Fruit fly (Drosophila melanogaster): Measurements from ENCODE around the gene CG14237.
A peak's percentile ranks its signal among the peaks of the same experiment; 100 is the strongest.

The CG14237 gene

dm6 chr3R:26456577-26456976, at the start of gene CG14237:
TSS of gene CG14237 (plus strand) at chr3R:26456877.
- no peak for TF ChIP-seq CG17801 (GFP tag; optimal IDR thresholded peaks at IDR 0.05; ENCODE audit: partially characterized antibody)

dm6 chr3R:26409780-26410179, 46.9 kb upstream of the CG14237 start:
- TF ChIP-seq CG17801 (GFP tag; optimal IDR thresholded peaks at IDR 0.05; ENCODE audit: partially characterized antibody) = peak; percentile 6

dm6 chr3R:26413788-26414187, 42.9 kb upstream of the CG14237 start, which contains the start of gene Ald2:
TSS of gene Ald2 (plus strand) at chr3R:26414088.
- no peak for TF ChIP-seq CG17801 (GFP tag; optimal IDR thresholded peaks at IDR 0.05; ENCODE audit: partially characterized antibody)

- no peak for TF ChIP-seq CG17801 (GFP tag; optimal IDR thresholded peaks at IDR 0.05; ENCODE audit: partially characterized antibody)
Observed at dm6 chr3R:26425005-26425404, 31.7 kb upstream of the CG14237 start, which contains the start of gene CG6503. TSS of gene CG6503 (minus strand) at chr3R:26425105.

- TF ChIP-seq CG17801 (GFP tag; optimal IDR thresholded peaks at IDR 0.05; ENCODE audit: partially characterized antibody) = no peak
Observed at dm6 chr3R:26425681-26426080, 31.0 kb upstream of the CG14237 start, which contains the start of gene CG34291. TSS of gene CG34291 (minus strand) at chr3R:26425781.

dm6 chr3R:26428220-26428619, 28.5 kb upstream of the CG14237 start:
- no peak for TF ChIP-seq CG17801 (GFP tag; optimal IDR thresholded peaks at IDR 0.05; ENCODE audit: partially characterized antibody)

dm6 chr3R:26429619-26430018, 27.1 kb upstream of the CG14237 start:
- no peak for TF ChIP-seq CG17801 (GFP tag; optimal IDR thresholded peaks at IDR 0.05; ENCODE audit: partially characterized antibody)

- no peak for TF ChIP-seq CG17801 (GFP tag; optimal IDR thresholded peaks at IDR 0.05; ENCODE audit: partially characterized antibody)
Observed at dm6 chr3R:26432526-26432925, 24.2 kb upstream of the CG14237 start.

dm6 chr3R:26432978-26433377, 23.7 kb upstream of the CG14237 start:
- TF ChIP-seq CG17801 (GFP tag; optimal IDR thresholded peaks at IDR 0.05; ENCODE audit: partially characterized antibody) = no peak

dm6 chr3R:26433743-26434142, 22.9 kb upstream of the CG14237 start:
- TF ChIP-seq CG17801 (GFP tag; optimal IDR thresholded peaks at IDR 0.05; ENCODE audit: partially characterized antibody) = no peak

dm6 chr3R:26436001-26436400, 20.7 kb upstream of the CG14237 start:
- TF ChIP-seq CG17801 (GFP tag; optimal IDR thresholded peaks at IDR 0.05; ENCODE audit: partially characterized antibody) = no peak

- no peak for TF ChIP-seq CG17801 (GFP tag; optimal IDR thresholded peaks at IDR 0.05; ENCODE audit: partially characterized antibody)
Observed at dm6 chr3R:26436540-26436939, 20.1 kb upstream of the CG14237 start.

dm6 chr3R:26440455-26441196, 16.1 kb upstream of the CG14237 start, which contains the start of gene tx:
TSS of gene tx (plus strand) at chr3R:26440778.
- TF ChIP-seq CG17801 (GFP tag; optimal IDR thresholded peaks at IDR 0.05; ENCODE audit: partially characterized antibody) = no peak

- TF ChIP-seq CG17801 (GFP tag; optimal IDR thresholded peaks at IDR 0.05; ENCODE audit: partially characterized antibody) = no peak
Observed at dm6 chr3R:26442609-26443180, 14.0 kb upstream of the CG14237 start.

dm6 chr3R:26443343-26443742, 13.3 kb upstream of the CG14237 start:
- TF ChIP-seq CG17801 (GFP tag; optimal IDR thresholded peaks at IDR 0.05; ENCODE audit: partially characterized antibody) = no peak

dm6 chr3R:26443875-26444511, 12.7 kb upstream of the CG14237 start:
- TF ChIP-seq CG17801 (GFP tag; optimal IDR thresholded peaks at IDR 0.05; ENCODE audit: partially characterized antibody) = no peak
